Worm (Caenorhabditis elegans) whole organism, L3 larva: ENCODE data around the gene W09D6.1.

Source experiments
- ama-1 ChIP-seq: fragments of 150-350 bp; optimal IDR thresholded peaks from 2 replicates; lab custom pipeline; 2018
- ceh-28 ChIP-seq: fragments of 150-350 bp; optimal IDR thresholded peaks from 2 replicates; lab custom pipeline; 2014; ENCODE audit warnings: missing biosample characterization, missing genetic modification reagents, missing genetic modification characterization
- daf-12 ChIP-seq: fragments of 150-350 bp; optimal IDR thresholded peaks from 2 replicates; lab custom pipeline; 2014; ENCODE audit warnings: missing biosample characterization, missing genetic modification reagents, missing genetic modification characterization
- eor-1 ChIP-seq, 2 experiments: fragments of 150-350 bp; optimal IDR thresholded peaks; 2 replicates each; lab custom pipeline; 2014 to 2018; ENCODE audit warnings: missing biosample characterization in 2 of 2, missing genetic modification characterization in 2 of 2
- nhr-76 ChIP-seq: fragments of 150-350 bp; sonication (generic microtip); optimal IDR thresholded peaks from 5 replicates; lab custom pipeline; 2014; ENCODE audit warnings: missing biosample characterization, missing genetic modification characterization
- pha-4 ChIP-seq: fragments of 150-350 bp; optimal IDR thresholded peaks from 2 replicates; lab custom pipeline; 2014; ENCODE audit warnings: missing biosample characterization, missing genetic modification reagents, missing genetic modification characterization
- pqm-1 ChIP-seq: fragments of 150-350 bp; optimal IDR thresholded peaks from 2 replicates; lab custom pipeline; 2017; ENCODE audit warnings: missing biosample characterization, missing genetic modification characterization, inconsistent platforms

- TF ChIP-seq pqm-1 (tag; lab: Kevin White, UChicago) (no peak), ceh-28 (no peak), daf-12 (tag; lab: Kevin White, UChicago) (no peak), ama-1 (lab: Kevin White, UChicago) (no peak), pha-4 (tag; lab: Kevin White, UChicago) (no peak), eor-1 (tag; optimal IDR thresholded peaks at IDR 0.05; lab: Kevin White, UChicago) (no peak), nhr-76 (no peak)
Measured at ce11 chrIII:11093489-11093888, 24.8 kb downstream of the W09D6.1 start.
